Worm (Caenorhabditis elegans): Measurements from ENCODE around the gene dhhc-9.

The dhhc-9 gene

ce11 chrX:2364703-2365299 lies 37.0 kb downstream of the dhhc-9 start (continued):
- TF ChIP-seq ceh-82 (tag; optimal IDR thresholded peaks at IDR 0.05) (peak; percentile 52 to 85 (median 81)), elt-3 (tag; optimal IDR thresholded peaks at IDR 0.05) (peak in 5 of 6 experiments; percentile 32 to 96 (median 77)), nhr-28 (tag; optimal IDR thresholded peaks at IDR 0.05) (peak; percentile 46), nhr-85 (tag) (peak; percentile 94), tlp-1 (tag; optimal IDR thresholded peaks at IDR 0.05) (no peak), egl-13 (tag; optimal IDR thresholded peaks at IDR 0.05) (peak; percentile 61), efl-3 (GFP tag; optimal IDR thresholded peaks at IDR 0.05) (peak; percentile 72), lir-3 (tag; optimal IDR thresholded peaks at IDR 0.05; ENCODE audit: poor library complexity) (peak; percentile 70), dsc-1 (tag; optimal IDR thresholded peaks at IDR 0.05) (peak; percentile 59), zip-4 (GFP tag; optimal IDR thresholded peaks at IDR 0.05) (peak; percentile 65), ceh-90 (tag; optimal IDR thresholded peaks at IDR 0.05) (no peak), mep-1 (tag; optimal IDR thresholded peaks at IDR 0.05) (peak; percentile 94), pqm-1 (tag; optimal IDR thresholded peaks at IDR 0.05) (no peak), nhr-19 (GFP tag; conservative IDR thresholded peaks at IDR 0.05) (peak; percentile 88), ztf-4 (tag; optimal IDR thresholded peaks at IDR 0.05) (peak; percentile 81), aha-1 (tag; optimal IDR thresholded peaks at IDR 0.05) (no peak), hlh-4 (tag; optimal IDR thresholded peaks at IDR 0.05) (no peak), sox-4 (tag; optimal IDR thresholded peaks at IDR 0.05) (peak; percentile 88), lin-15B (tag; optimal IDR thresholded peaks at IDR 0.05) (no peak), blmp-1 (tag; optimal IDR thresholded peaks at IDR 0.05) (no peak), xbp-1 (tag; optimal IDR thresholded peaks at IDR 0.05) (peak; percentile 73), vab-15 (tag; optimal IDR thresholded peaks at IDR 0.05) (no peak), unc-86 (tag; optimal IDR thresholded peaks at IDR 0.05) (no peak), ztf-11 (tag; optimal IDR thresholded peaks at IDR 0.05) (peak in 1 of 2 experiments; percentile 50), unc-130 (tag; optimal IDR thresholded peaks at IDR 0.05) (no peak), jun-1 (tag; optimal IDR thresholded peaks at IDR 0.05) (peak; percentile 94), nhr-11 (tag; optimal IDR thresholded peaks at IDR 0.05) (peak; percentile 96), mef-2 (tag; optimal IDR thresholded peaks at IDR 0.05) (no peak), skn-1 (tag; optimal IDR thresholded peaks at IDR 0.05) (peak; percentile 99), tbx-2 (tag; optimal IDR thresholded peaks at IDR 0.05) (peak; percentile 83), efl-1 (optimal IDR thresholded peaks at IDR 0.05) (peak; percentile 55 to 62), efl-1 (GFP tag; optimal IDR thresholded peaks at IDR 0.05 in 1 of 2) (peak in 1 of 2 experiments; percentile 94), lin-35 (GFP tag; optimal IDR thresholded peaks at IDR 0.05) (peak; percentile 24 to 81)

- TF ChIP-seq blmp-1 (tag; optimal IDR thresholded peaks at IDR 0.05) (no peak), snpc-4 (tag; optimal IDR thresholded peaks at IDR 0.05) (peak; percentile 65)
These were observed 39.0 kb downstream of the dhhc-9 start for ce11 chrX:2362872-2363271.

- TF ChIP-seq zag-1 (tag; optimal IDR thresholded peaks at IDR 0.05) (no peak), nhr-237 (tag; optimal IDR thresholded peaks at IDR 0.05) (no peak), efl-1 (optimal IDR thresholded peaks at IDR 0.05) (no peak), efl-1 (GFP tag; optimal IDR thresholded peaks at IDR 0.05 in 1 of 2) (peak in 1 of 2 experiments; percentile 73)
These were observed 42.0 kb downstream of the dhhc-9 start, which contains the start of gene lgc-40 for ce11 chrX:2359797-2360196. TSS of gene lgc-40 (plus strand) at chrX:2360097.

ce11 chrX:2352929-2353328 lies 48.9 kb downstream of the dhhc-9 start:
- no peak for TF ChIP-seq ztf-4 (tag; optimal IDR thresholded peaks at IDR 0.05)
- no peak for TF ChIP-seq ama-1 (optimal IDR thresholded peaks at IDR 0.05)
- TF ChIP-seq hpl-2 (GFP tag; optimal IDR thresholded peaks at IDR 0.05) = no peak
- TF ChIP-seq rnt-1 (tag; optimal IDR thresholded peaks at IDR 0.05) = no peak
- TF ChIP-seq nhr-90 (tag; optimal IDR thresholded peaks at IDR 0.05; ENCODE audit: poor library complexity) = no peak
- TF ChIP-seq ztf-11 (tag; optimal IDR thresholded peaks at IDR 0.05) = no peak
- no peak for TF ChIP-seq unc-86 (tag; optimal IDR thresholded peaks at IDR 0.05)
- TF ChIP-seq nhr-237 (tag; optimal IDR thresholded peaks at IDR 0.05) = no peak
- TF ChIP-seq grh-1 (GFP tag; IDR thresholded peaks at IDR 0.05) = no peak
- no peak for TF ChIP-seq nhr-85 (tag)
- no peak for TF ChIP-seq aha-1 (tag; optimal IDR thresholded peaks at IDR 0.05)
- no peak for TF ChIP-seq vab-15 (tag; optimal IDR thresholded peaks at IDR 0.05)
- TF ChIP-seq unc-98 (GFP tag; IDR thresholded peaks at IDR 0.05) = no peak
- TF ChIP-seq lir-3 (tag; optimal IDR thresholded peaks at IDR 0.05; ENCODE audit: poor library complexity) = no peak
- TF ChIP-seq xbp-1 (tag; optimal IDR thresholded peaks at IDR 0.05) = no peak
